Worm (Caenorhabditis elegans): ENCODE results near the gene vap-2.

vap-2 gene

ce11 chrX:10783822-10784221, 8.5 kb downstream of the vap-2 start, which contains the start of gene clc-4:
TSS of gene clc-4 (minus strand) at chrX:10783922.
- TF ChIP-seq nhr-237 (tag; optimal IDR thresholded peaks at IDR 0.05): no peak
- TF ChIP-seq unc-120 (tag; optimal IDR thresholded peaks at IDR 0.05; ENCODE audit: poor library complexity, severe bottlenecking): no peak
- no peak for TF ChIP-seq lin-32 (GFP tag; optimal IDR thresholded peaks at IDR 0.05)
- no peak for TF ChIP-seq sem-2 (GFP tag; optimal IDR thresholded peaks at IDR 0.05)
- TF ChIP-seq blmp-1 (tag; optimal IDR thresholded peaks at IDR 0.05): no peak
- TF ChIP-seq sptf-1 (tag; optimal IDR thresholded peaks at IDR 0.05): no peak
- TF ChIP-seq flh-1 (GFP tag; optimal IDR thresholded peaks at IDR 0.05): no peak
- no peak for TF ChIP-seq mep-1 (tag; optimal IDR thresholded peaks at IDR 0.05)
- no peak for TF ChIP-seq snpc-4 (tag; optimal IDR thresholded peaks at IDR 0.05)

ce11 chrX:10780542-10781266, 11.6 kb downstream of the vap-2 start:
- TF ChIP-seq tbx-8 (GFP tag; optimal IDR thresholded peaks at IDR 0.05) (no peak), ztf-11 (tag; optimal IDR thresholded peaks at IDR 0.05) (no peak), snpc-4 (tag; optimal IDR thresholded peaks at IDR 0.05) (no peak), sem-2 (GFP tag; optimal IDR thresholded peaks at IDR 0.05) (no peak), mep-1 (tag; optimal IDR thresholded peaks at IDR 0.05) (no peak), ceh-43 (GFP tag; optimal IDR thresholded peaks at IDR 0.05) (no peak), nhr-76 (tag; optimal IDR thresholded peaks at IDR 0.05) (no peak), lin-32 (GFP tag; optimal IDR thresholded peaks at IDR 0.05) (no peak), unc-120 (tag; optimal IDR thresholded peaks at IDR 0.05; ENCODE audit: poor library complexity, severe bottlenecking) (no peak), flh-1 (GFP tag; optimal IDR thresholded peaks at IDR 0.05) (no peak), ceh-83 (GFP tag; optimal IDR thresholded peaks at IDR 0.05) (no peak), drap-1 (GFP tag; optimal IDR thresholded peaks at IDR 0.05) (no peak), pha-4 (tag; optimal IDR thresholded peaks at IDR 0.05) (no peak), lsy-2 (tag; optimal IDR thresholded peaks at IDR 0.05) (no peak), bed-3 (GFP tag; optimal IDR thresholded peaks at IDR 0.05) (no peak)

- TF ChIP-seq tbx-8 (GFP tag; optimal IDR thresholded peaks at IDR 0.05): no peak
- no peak for TF ChIP-seq ces-1 (GFP tag; optimal IDR thresholded peaks at IDR 0.05)
- TF ChIP-seq elt-3 (tag; optimal IDR thresholded peaks at IDR 0.05): no peak
- TF ChIP-seq ceh-39 (tag; optimal IDR thresholded peaks at IDR 0.05): no peak
- TF ChIP-seq ham-2 (GFP tag; optimal IDR thresholded peaks at IDR 0.05): no peak
- TF ChIP-seq mls-2 (tag; optimal IDR thresholded peaks at IDR 0.05): no peak
- no peak for TF ChIP-seq ceh-43 (GFP tag; optimal IDR thresholded peaks at IDR 0.05)
- TF ChIP-seq cnd-1 (tag; optimal IDR thresholded peaks at IDR 0.05): no peak
- no peak for TF ChIP-seq unc-39 (tag; optimal IDR thresholded peaks at IDR 0.05)
- TF ChIP-seq flh-1 (GFP tag; optimal IDR thresholded peaks at IDR 0.05): no peak
- no peak for TF ChIP-seq lin-32 (GFP tag; optimal IDR thresholded peaks at IDR 0.05)
- no peak for TF ChIP-seq snpc-4 (tag; optimal IDR thresholded peaks at IDR 0.05)
- TF ChIP-seq zip-8 (tag; optimal IDR thresholded peaks at IDR 0.05): no peak
- TF ChIP-seq sptf-1 (tag; optimal IDR thresholded peaks at IDR 0.05): no peak
- no peak for TF ChIP-seq nhr-28 (tag; optimal IDR thresholded peaks at IDR 0.05)
- no peak for TF ChIP-seq M03D4.4 (tag; optimal IDR thresholded peaks at IDR 0.05)
Measured at ce11 chrX:10774865-10775264, 17.5 kb downstream of the vap-2 start.

ce11 chrX:10772763-10773162, 19.6 kb downstream of the vap-2 start:
- TF ChIP-seq lsy-2 (tag; optimal IDR thresholded peaks at IDR 0.05) (no peak), unc-39 (tag; optimal IDR thresholded peaks at IDR 0.05) (no peak), elt-3 (tag; optimal IDR thresholded peaks at IDR 0.05) (no peak), mep-1 (tag; optimal IDR thresholded peaks at IDR 0.05) (no peak), tbx-8 (GFP tag; optimal IDR thresholded peaks at IDR 0.05) (no peak), cnd-1 (tag; optimal IDR thresholded peaks at IDR 0.05) (no peak), ham-2 (GFP tag; optimal IDR thresholded peaks at IDR 0.05) (no peak), lin-32 (GFP tag; optimal IDR thresholded peaks at IDR 0.05) (no peak)

DNA sequence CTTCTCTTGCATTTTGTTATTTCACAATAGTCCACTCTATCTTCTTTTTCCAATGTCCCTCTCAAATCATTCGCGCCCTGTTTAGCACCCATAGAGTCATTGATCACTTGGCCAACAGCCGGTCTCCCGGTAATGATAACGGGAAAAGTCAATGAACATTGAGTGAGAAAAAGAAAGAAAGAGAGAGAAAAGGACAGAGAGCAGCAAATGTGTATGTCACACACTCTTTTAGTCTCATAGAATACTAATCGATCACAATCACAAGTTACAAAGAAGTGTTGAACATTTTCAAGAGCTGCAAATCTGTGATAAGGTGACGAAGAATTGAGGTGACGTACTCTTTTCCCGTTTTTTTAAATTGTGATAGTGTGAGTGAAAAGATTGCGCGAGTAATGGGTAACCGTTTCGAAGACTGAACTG, 20.2 kb downstream of the vap-2 start:
- TF ChIP-seq hlh-1 (tag; optimal IDR thresholded peaks at IDR 0.05) (peak; percentile 90), unc-62 (GFP tag; optimal IDR thresholded peaks at IDR 0.05) (peak; percentile 87), snpc-4 (tag; optimal IDR thresholded peaks at IDR 0.05) (no peak), lin-13 (tag; optimal IDR thresholded peaks at IDR 0.05) (no peak), nhr-237 (tag; optimal IDR thresholded peaks at IDR 0.05) (no peak), nhr-28 (tag; optimal IDR thresholded peaks at IDR 0.05) (no peak), nhr-76 (tag; optimal IDR thresholded peaks at IDR 0.05) (no peak), unc-120 (tag; optimal IDR thresholded peaks at IDR 0.05; ENCODE audit: poor library complexity, severe bottlenecking) (peak; percentile 97)
